Fruit fly (Drosophila melanogaster) Kc167 (cell line): ENCODE data around the gene Ir67c.

Source experiments
- Myc ChIP-seq: fragments of >200 bp; optimal IDR thresholded peaks from 2 replicates; lab custom pipeline; 2017; ENCODE audit warnings: missing external identifiers
- insv ChIP-seq: fragments of >200 bp; optimal IDR thresholded peaks from 3 replicates; lab custom pipeline; 2018; ENCODE audit warnings: missing external identifiers
- psq ChIP-seq: fragments of >200 bp; optimal IDR thresholded peaks from 2 replicates; lab custom pipeline; 2017; ENCODE audit warnings: missing external identifiers

DNA sequence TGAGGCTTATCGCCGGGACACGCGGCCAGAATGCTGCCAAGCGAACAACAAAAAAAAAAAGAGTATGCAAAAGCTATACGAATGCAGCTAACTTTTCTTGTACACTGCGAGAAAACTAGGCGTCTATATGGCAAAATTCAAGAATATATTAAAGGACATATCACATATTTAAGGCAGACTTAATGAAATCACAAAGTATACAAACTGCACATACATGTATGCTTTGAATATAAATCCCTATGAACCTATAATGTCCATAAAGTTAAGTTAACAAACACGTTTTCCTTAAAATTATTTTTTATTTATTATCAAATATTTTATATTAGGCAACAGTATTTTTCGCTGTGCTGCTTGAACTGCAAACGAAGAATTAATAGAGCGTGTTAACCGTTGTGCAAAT, 35.2 kb downstream of the Ir67c start:
- TF ChIP-seq insv (lab: Kevin White, UChicago): no peak
- TF ChIP-seq psq (lab: Kevin White, UChicago): no peak
- no peak for TF ChIP-seq Myc (lab: Kevin White, UChicago)
